Worm (Caenorhabditis elegans) whole organism, late embryonic: ENCODE data around the gene M04D8.8.

Experiments
- C08G9.2 ChIP-seq: sonication (generic microtip); optimal IDR thresholded peaks from 2 replicates; lab custom pipeline; 2016; ENCODE audit warnings: mild to moderate bottlenecking, missing genetic modification characterization, moderate library complexity, missing compliant biosample characterization
- C38D4.7 ChIP-seq: fragments of 200-800 bp; sonication (Bioruptor generic); optimal IDR thresholded peaks from 2 replicates; lab custom pipeline; 2018; ENCODE audit warnings: mild to moderate bottlenecking, missing genetic modification characterization, moderate library complexity, missing compliant biosample characterization
- F13H6.1 ChIP-seq: sonication (generic microtip); optimal IDR thresholded peaks from 2 replicates; lab custom pipeline; 2016; ENCODE audit warnings: missing genetic modification characterization, missing compliant biosample characterization
- T23F11.4 ChIP-seq: fragments of 200-800 bp; sonication (Bioruptor generic); optimal IDR thresholded peaks from 2 replicates; lab custom pipeline; 2018; ENCODE audit warnings: mild to moderate bottlenecking, missing genetic modification characterization, missing compliant biosample characterization
- ceh-14 ChIP-seq: sonication (generic microtip); optimal IDR thresholded peaks from 2 replicates; lab custom pipeline; 2016; ENCODE audit warnings: missing genotype, missing genetic modification characterization, missing compliant biosample characterization
- ceh-18 ChIP-seq: sonication (generic microtip); optimal IDR thresholded peaks from 2 replicates; lab custom pipeline; 2016; ENCODE audit warnings: missing genetic modification characterization, missing compliant biosample characterization
- ceh-19 ChIP-seq: fragments of 200-800 bp; sonication (Bioruptor generic); optimal IDR thresholded peaks from 2 replicates; lab custom pipeline; 2018; ENCODE audit warnings: mild to moderate bottlenecking, missing genetic modification characterization, missing compliant biosample characterization
- ceh-2 ChIP-seq: sonication (generic microtip); optimal IDR thresholded peaks from 2 replicates; lab custom pipeline; 2016; ENCODE audit warnings: missing genotype, missing genetic modification characterization, missing compliant biosample characterization
- ceh-24 ChIP-seq: sonication (generic microtip); optimal IDR thresholded peaks from 2 replicates; lab custom pipeline; 2016; ENCODE audit warnings: mild to moderate bottlenecking, missing genetic modification characterization, missing compliant biosample characterization
- ceh-30 ChIP-seq: fragments of 150-350 bp; optimal IDR thresholded peaks from 2 replicates; lab custom pipeline; 2014; ENCODE audit warnings: missing biosample characterization, missing genetic modification characterization
- ceh-31 ChIP-seq: sonication (generic microtip); optimal IDR thresholded peaks from 2 replicates; lab custom pipeline; 2016; ENCODE audit warnings: missing genetic modification characterization, missing compliant biosample characterization
- ceh-48 ChIP-seq: sonication (generic microtip); optimal IDR thresholded peaks from 2 replicates; lab custom pipeline; 2016; ENCODE audit warnings: missing genetic modification characterization, inconsistent platforms, missing compliant biosample characterization
- ceh-6 ChIP-seq: fragments of 200-800 bp; sonication (Bioruptor generic); optimal IDR thresholded peaks from 2 replicates; lab custom pipeline; 2018; ENCODE audit warnings: mild to moderate bottlenecking, missing genetic modification characterization, missing compliant biosample characterization
- dmd-4 ChIP-seq: sonication (generic microtip); optimal IDR thresholded peaks from 2 replicates; lab custom pipeline; 2016; ENCODE audit warnings: borderline replicate concordance, missing genetic modification characterization, missing compliant biosample characterization
- dve-1 ChIP-seq: sonication (generic microtip); optimal IDR thresholded peaks from 2 replicates; lab custom pipeline; 2017; ENCODE audit warnings: antibody characterized with exemption, mild to moderate bottlenecking, missing genetic modification characterization, missing compliant biosample characterization
- elt-2 ChIP-seq: sonication (generic microtip); optimal IDR thresholded peaks from 2 replicates; lab custom pipeline; 2016; ENCODE audit warnings: missing genetic modification reagents, missing genetic modification characterization, missing compliant biosample characterization
- ets-4 ChIP-seq: sonication (generic microtip); optimal IDR thresholded peaks from 2 replicates; lab custom pipeline; 2016; ENCODE audit warnings: missing genetic modification characterization, missing compliant biosample characterization
- fax-1 ChIP-seq: sonication (generic microtip); optimal IDR thresholded peaks from 2 replicates; lab custom pipeline; 2016; ENCODE audit warnings: missing genotype, missing genetic modification characterization, missing compliant biosample characterization
- fkh-10 ChIP-seq: fragments of 150-350 bp; optimal IDR thresholded peaks from 2 replicates; lab custom pipeline; 2014; ENCODE audit warnings: missing biosample characterization, missing genetic modification reagents, missing genetic modification characterization
- fkh-6 ChIP-seq: sonication (generic microtip); optimal IDR thresholded peaks from 2 replicates; lab custom pipeline; 2016; ENCODE audit warnings: missing genetic modification characterization, missing compliant biosample characterization
- gmeb-2 ChIP-seq: sonication (generic microtip); optimal IDR thresholded peaks from 2 replicates; lab custom pipeline; 2016; ENCODE audit warnings: missing genetic modification characterization, inconsistent platforms, missing compliant biosample characterization
- hlh-13 ChIP-seq: fragments of 200-800 bp; sonication (Bioruptor generic); optimal IDR thresholded peaks from 2 replicates; lab custom pipeline; 2018; ENCODE audit warnings: mild to moderate bottlenecking, missing genetic modification characterization, missing compliant biosample characterization
- hlh-15 ChIP-seq: sonication (generic microtip); optimal IDR thresholded peaks from 2 replicates; lab custom pipeline; 2016; ENCODE audit warnings: missing genetic modification characterization, missing compliant biosample characterization
- hlh-30 ChIP-seq: sonication (generic microtip); optimal IDR thresholded peaks from 2 replicates; lab custom pipeline; 2017; ENCODE audit warnings: antibody characterized with exemption, missing genetic modification characterization, missing compliant biosample characterization; ENCODE audit not compliant: insufficient read depth
- hlh-6 ChIP-seq: sonication (generic microtip); optimal IDR thresholded peaks from 2 replicates; lab custom pipeline; 2016; ENCODE audit warnings: missing genotype, missing genetic modification characterization, missing compliant biosample characterization
- hlh-8 ChIP-seq: sonication (generic microtip); optimal IDR thresholded peaks from 2 replicates; lab custom pipeline; 2016; ENCODE audit warnings: missing genotype, missing genetic modification characterization, missing compliant biosample characterization
- lin-11 ChIP-seq: fragments of 200-800 bp; sonication (Bioruptor generic); optimal IDR thresholded peaks from 2 replicates; lab custom pipeline; 2018; ENCODE audit warnings: mild to moderate bottlenecking, missing genetic modification characterization, missing compliant biosample characterization
- mec-3 ChIP-seq: sonication (generic microtip); optimal IDR thresholded peaks from 2 replicates; lab custom pipeline; 2016; ENCODE audit warnings: borderline replicate concordance, missing genetic modification characterization, missing compliant biosample characterization
- nfya-1 ChIP-seq: sonication (generic microtip); optimal IDR thresholded peaks from 2 replicates; lab custom pipeline; 2017; ENCODE audit warnings: missing genetic modification characterization, mild to moderate bottlenecking, missing compliant biosample characterization, antibody characterized with exemption, moderate library complexity
- nhr-11 ChIP-seq: fragments of 150-350 bp; optimal IDR thresholded peaks from 2 replicates; lab custom pipeline; 2014; ENCODE audit warnings: missing biosample characterization, missing genetic modification characterization
- pag-3 ChIP-seq: sonication (generic microtip); optimal IDR thresholded peaks from 2 replicates; lab custom pipeline; 2016; ENCODE audit warnings: missing compliant biosample characterization, missing genetic modification characterization, borderline replicate concordance
- pat-9 ChIP-seq: fragments of 200-800 bp; sonication (Bioruptor generic); optimal IDR thresholded peaks from 2 replicates; lab custom pipeline; 2018; ENCODE audit warnings: mild to moderate bottlenecking, missing genetic modification characterization, moderate library complexity, missing compliant biosample characterization
- pax-1 ChIP-seq: fragments of 150-350 bp; optimal IDR thresholded peaks from 2 replicates; lab custom pipeline; 2014; ENCODE audit warnings: missing biosample characterization, missing genetic modification characterization
- pha-2 ChIP-seq: sonication (generic microtip); optimal IDR thresholded peaks from 2 replicates; lab custom pipeline; 2017; ENCODE audit warnings: mild to moderate bottlenecking, missing genetic modification characterization, missing compliant biosample characterization
- pha-4 ChIP-seq: fragments of 150-350 bp; optimal IDR thresholded peaks from 2 replicates; lab custom pipeline; 2018; ENCODE audit warnings: missing biosample characterization, missing genetic modification reagents, missing genetic modification characterization
- pqm-1 ChIP-seq: sonication (generic microtip); optimal IDR thresholded peaks from 2 replicates; lab custom pipeline; 2016; ENCODE audit warnings: missing genetic modification characterization, missing compliant biosample characterization
- ref-2 ChIP-seq: sonication (generic microtip); optimal IDR thresholded peaks from 2 replicates; lab custom pipeline; 2016; ENCODE audit warnings: missing genetic modification characterization, missing compliant biosample characterization
- rnt-1 ChIP-seq: sonication (generic microtip); optimal IDR thresholded peaks from 2 replicates; lab custom pipeline; 2016; ENCODE audit warnings: missing genetic modification characterization, missing compliant biosample characterization
- sdc-2 ChIP-seq: sonication (generic microtip); optimal IDR thresholded peaks from 2 replicates; lab custom pipeline; 2016; ENCODE audit warnings: missing genotype, missing genetic modification characterization, missing compliant biosample characterization
- sox-2 ChIP-seq: fragments of 200-800 bp; sonication (Bioruptor generic); IDR thresholded peaks from 2 replicates; pipeline ENCODE4 v1.3.6; 2022; ENCODE audit warnings: missing genetic modification reagents, missing genetic modification characterization, missing compliant biosample characterization
- syd-9 ChIP-seq: sonication (generic microtip); optimal IDR thresholded peaks from 2 replicates; lab custom pipeline; 2016; ENCODE audit warnings: mild to moderate bottlenecking, missing genetic modification characterization, moderate library complexity, missing compliant biosample characterization
- tbx-2 ChIP-seq: sonication (generic microtip); optimal IDR thresholded peaks from 2 replicates; lab custom pipeline; 2016; ENCODE audit warnings: missing genetic modification characterization, missing compliant biosample characterization
- tbx-7 ChIP-seq: sonication (generic microtip); optimal IDR thresholded peaks from 2 replicates; lab custom pipeline; 2016; ENCODE audit warnings: missing genotype, missing genetic modification characterization, missing compliant biosample characterization
- ttx-3 ChIP-seq: sonication (generic microtip); optimal IDR thresholded peaks from 2 replicates; lab custom pipeline; 2016; ENCODE audit warnings: missing genetic modification reagents, missing genetic modification characterization, missing compliant biosample characterization
- unc-42 ChIP-seq: sonication (generic microtip); optimal IDR thresholded peaks from 2 replicates; lab custom pipeline; 2016; ENCODE audit warnings: missing genotype, missing genetic modification characterization, missing compliant biosample characterization
- unc-55 ChIP-seq: sonication (generic microtip); optimal IDR thresholded peaks from 2 replicates; lab custom pipeline; 2017; ENCODE audit warnings: missing biosample characterization, missing genetic modification reagents, missing genetic modification characterization
- unc-86 ChIP-seq: sonication (generic microtip); optimal IDR thresholded peaks from 2 replicates; lab custom pipeline; 2016; ENCODE audit warnings: missing genetic modification characterization, missing compliant biosample characterization
- zip-5 ChIP-seq: sonication (generic microtip); optimal IDR thresholded peaks from 2 replicates; lab custom pipeline; 2016; ENCODE audit warnings: missing genetic modification characterization, missing compliant biosample characterization

The M04D8.8 gene

ce11 chrIII:10059002-10059401 lies 25.0 kb downstream of the M04D8.8 start, which contains the start of gene T16G12.8:
Gene T16G12.8, plus strand, starts transcription at chrIII:10059302.
- TF ChIP-seq lin-11 (no peak), ceh-14 (tag; lab: Kevin White, UChicago) (no peak), fkh-6 (tag; lab: Kevin White, UChicago) (no peak), pha-4 (tag; lab: Kevin White, UChicago) (no peak), sdc-2 (tag; lab: Kevin White, UChicago) (no peak), nhr-11 (no peak), pag-3 (tag; lab: Kevin White, UChicago) (no peak), ceh-18 (no peak), ttx-3 (tag; lab: Kevin White, UChicago) (no peak), ceh-24 (tag; lab: Kevin White, UChicago) (no peak), pqm-1 (tag; lab: Kevin White, UChicago) (no peak), pat-9 (no peak), syd-9 (tag; lab: Kevin White, UChicago) (no peak), pha-2 (no peak), F13H6.1 (no peak)

ce11 chrIII:10060573-10060972 lies 26.6 kb downstream of the M04D8.8 start, which contains the start of gene T16G12.13:
Gene T16G12.13, plus strand, starts transcription at chrIII:10060865.
- TF ChIP-seq hlh-6 (tag; lab: Kevin White, UChicago) (no peak), pag-3 (tag; lab: Kevin White, UChicago) (no peak), syd-9 (tag; lab: Kevin White, UChicago) (no peak), lin-11 (no peak), ttx-3 (tag; lab: Kevin White, UChicago) (no peak), gmeb-2 (tag; lab: Kevin White, UChicago) (no peak), hlh-15 (tag; lab: Kevin White, UChicago) (no peak), fkh-10 (GFP tag; lab: Kevin White, UChicago) (no peak), pax-1 (tag; lab: Kevin White, UChicago) (no peak), hlh-30 (tag; lab: Kevin White, UChicago) (no peak), fkh-6 (tag; lab: Kevin White, UChicago) (no peak), hlh-13 (GFP tag; lab: Kevin White, UChicago) (no peak)

- TF ChIP-seq tbx-7 (tag; lab: Kevin White, UChicago) = peak; percentile 83
- no peak for TF ChIP-seq pha-2
- TF ChIP-seq unc-55 (GFP tag; lab: Kevin White, UChicago) = no peak
- peak; percentile 90 for TF ChIP-seq ceh-2 (tag; lab: Kevin White, UChicago)
- peak; percentile 14 for TF ChIP-seq unc-86 (tag; lab: Kevin White, UChicago)
- TF ChIP-seq C08G9.2 = peak; percentile 84
- TF ChIP-seq rnt-1 = peak; percentile 15
- TF ChIP-seq T23F11.4 (GFP tag; lab: Kevin White, UChicago) = no peak
- no peak for TF ChIP-seq nfya-1 (tag; lab: Kevin White, UChicago)
- peak; percentile 35 for TF ChIP-seq mec-3 (tag; lab: Kevin White, UChicago)
- no peak for TF ChIP-seq dmd-4 (tag; lab: Kevin White, UChicago)
- no peak for TF ChIP-seq nhr-11
- no peak for TF ChIP-seq ceh-19 (GFP tag; lab: Kevin White, UChicago)
- TF ChIP-seq elt-2 = peak; percentile 53
- TF ChIP-seq dve-1 (tag; lab: Kevin White, UChicago) = no peak
- TF ChIP-seq zip-5 = peak; percentile 79
- peak; percentile 85 for TF ChIP-seq ceh-31
- TF ChIP-seq ets-4 (tag; lab: Kevin White, UChicago) = peak; percentile 74
- peak; percentile 40 for TF ChIP-seq F13H6.1
- peak; percentile 42 for TF ChIP-seq ceh-48
- peak; percentile 76 for TF ChIP-seq ref-2 (tag; lab: Kevin White, UChicago)
- no peak for TF ChIP-seq ceh-6 (GFP tag; lab: Kevin White, UChicago)
- peak; percentile 61 for TF ChIP-seq hlh-8 (tag; lab: Kevin White, UChicago)
- no peak for TF ChIP-seq C38D4.7
- peak; percentile 11 for TF ChIP-seq fax-1 (tag; lab: Kevin White, UChicago)
- peak; percentile 86 for TF ChIP-seq tbx-2
- no peak for TF ChIP-seq ceh-30
- no peak for TF ChIP-seq sox-2 (GFP tag; lab: Robert Waterston, UW)
- no peak for TF ChIP-seq unc-42 (tag; lab: Kevin White, UChicago)
- peak; percentile 21 for TF ChIP-seq ceh-14 (tag; lab: Kevin White, UChicago)
- TF ChIP-seq sdc-2 (tag; lab: Kevin White, UChicago) = peak; percentile 16
Observed at ce11 chrIII:10064140-10064539, 30.2 kb downstream of the M04D8.8 start, which contains the start of gene ekl-6. Gene ekl-6, plus strand, starts transcription at chrIII:10064404.
